Fruit fly (Drosophila melanogaster) whole organism, adult: ENCODE results near the gene CG11839.

Experiments
- CG11617 ChIP-seq: fragments of 200-800 bp; sonication (Bioruptor generic); optimal IDR thresholded peaks from 2 replicates; lab custom pipeline; 2017; ENCODE audit warnings: mild to moderate bottlenecking, missing biosample characterization, missing genetic modification reagents, missing genetic modification characterization
- CG12768 ChIP-seq: fragments of 200-800 bp; sonication (Bioruptor generic); optimal IDR thresholded peaks from 2 replicates; lab custom pipeline; 2017; ENCODE audit warnings: missing biosample characterization, missing genetic modification characterization, mild to moderate bottlenecking, moderate library complexity, missing genetic modification reagents
- CG14711 ChIP-seq: fragments of 200-800 bp; sonication (Bioruptor generic); optimal IDR thresholded peaks from 2 replicates; lab custom pipeline; 2018; ENCODE audit warnings: missing biosample characterization, mild to moderate bottlenecking, missing genetic modification characterization, moderate library complexity
- CG1620 ChIP-seq: fragments of 200-800 bp; sonication (Bioruptor generic); optimal IDR thresholded peaks from 2 replicates; lab custom pipeline; 2016; ENCODE audit warnings: missing biosample characterization, missing genetic modification characterization
- CG33017 ChIP-seq: fragments of 200-800 bp; sonication (Bioruptor generic); optimal IDR thresholded peaks from 2 replicates; lab custom pipeline; 2018; ENCODE audit warnings: missing biosample characterization, mild to moderate bottlenecking, missing genetic modification characterization, moderate library complexity
- CG5204 ChIP-seq: fragments of 200-800 bp; sonication (Bioruptor generic); optimal IDR thresholded peaks from 2 replicates; lab custom pipeline; 2016; ENCODE audit warnings: missing biosample characterization, missing genetic modification characterization
- CG7045 ChIP-seq: fragments of 200-800 bp; sonication (Bioruptor generic); optimal IDR thresholded peaks from 2 replicates; lab custom pipeline; 2017; ENCODE audit warnings: missing biosample characterization, mild to moderate bottlenecking, missing genetic modification characterization
- CG7101 ChIP-seq: fragments of 200-800 bp; sonication (Bioruptor generic); optimal IDR thresholded peaks from 2 replicates; lab custom pipeline; 2018; ENCODE audit warnings: missing biosample characterization, mild to moderate bottlenecking, missing genetic modification characterization, moderate library complexity
- Clk ChIP-seq: fragments of 200-800 bp; sonication (Bioruptor generic); optimal IDR thresholded peaks from 2 replicates; lab custom pipeline; 2017; ENCODE audit warnings: missing biosample characterization, missing genetic modification characterization
- Crg-1 ChIP-seq: fragments of 200-800 bp; sonication (Bioruptor generic); optimal IDR thresholded peaks from 2 replicates; lab custom pipeline; 2016; ENCODE audit warnings: missing biosample characterization, missing genetic modification characterization
- Hr96 ChIP-seq: fragments of 200-800 bp; sonication (Bioruptor generic); optimal IDR thresholded peaks from 2 replicates; lab custom pipeline; 2016; ENCODE audit warnings: missing biosample characterization, missing genetic modification characterization
- Mnt ChIP-seq: fragments of 200-800 bp; sonication (Bioruptor generic); optimal IDR thresholded peaks from 2 replicates; lab custom pipeline; 2016; ENCODE audit warnings: missing biosample characterization, mild to moderate bottlenecking, missing genetic modification characterization
- bab1 ChIP-seq: fragments of 200-800 bp; sonication (Bioruptor generic); optimal IDR thresholded peaks from 3 replicates; lab custom pipeline; 2019; ENCODE audit warnings: missing biosample characterization, mild to moderate bottlenecking, missing genetic modification characterization, moderate library complexity
- cic ChIP-seq: fragments of 200-800 bp; sonication (Bioruptor generic); optimal IDR thresholded peaks from 2 replicates; lab custom pipeline; 2017; ENCODE audit warnings: missing biosample characterization, mild to moderate bottlenecking, missing genetic modification characterization, moderate library complexity
- cnc ChIP-seq, 2 experiments: fragments of >200 bp; optimal IDR thresholded peaks; 2 replicates each; lab custom pipeline; 2017
- kay ChIP-seq: fragments of 200-800 bp; sonication (Bioruptor generic); peaks from one replicate; lab custom pipeline; 2016; ENCODE audit warnings: missing biosample characterization, missing genetic modification characterization, borderline replicate concordance
- ovo ChIP-seq: fragments of 200-800 bp; sonication (Bioruptor generic); optimal IDR thresholded peaks from 2 replicates; lab custom pipeline; 2016; ENCODE audit warnings: missing biosample characterization, missing genetic modification characterization
- pad ChIP-seq: fragments of 200-800 bp; sonication (Bioruptor generic); optimal IDR thresholded peaks from 3 replicates; lab custom pipeline; 2017; ENCODE audit warnings: missing biosample characterization, missing genetic modification characterization, mild to moderate bottlenecking, moderate library complexity, missing genetic modification reagents
- tj ChIP-seq: fragments of 200-800 bp; sonication (Bioruptor generic); optimal IDR thresholded peaks from 3 replicates; lab custom pipeline; 2017; ENCODE audit warnings: missing biosample characterization, mild to moderate bottlenecking, missing genetic modification characterization, moderate library complexity
- toe ChIP-seq: fragments of 200-800 bp; sonication (Bioruptor generic); optimal IDR thresholded peaks from 2 replicates; lab custom pipeline; 2016; ENCODE audit warnings: missing biosample characterization, missing genetic modification characterization

The CG11839 gene

DNA sequence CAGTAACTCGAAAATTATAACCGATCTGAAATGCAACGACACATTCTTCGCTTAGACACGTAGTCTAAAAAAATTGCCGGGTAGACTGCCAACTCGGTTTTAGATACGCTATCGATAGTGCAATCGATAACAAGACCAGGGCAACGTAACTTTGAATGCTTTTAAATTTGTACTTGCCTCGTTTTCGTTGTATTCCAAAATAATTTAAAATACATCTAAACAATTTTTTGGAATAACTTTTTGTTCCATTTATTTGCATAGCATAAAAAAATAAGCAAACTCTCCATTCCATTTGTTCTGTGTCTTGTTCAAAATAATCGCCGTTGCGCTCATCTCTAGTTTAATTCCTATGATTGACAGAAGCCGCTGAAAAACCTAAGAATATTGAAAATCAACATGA, at the start of gene CG11839, which contains the start of gene Stt3B:
CG11839 (plus strand) TSS at position 359 of the 400 bp plus-strand sequence.
Stt3B (minus strand) TSS at position 69 of the 400 bp plus-strand sequence.
- peak; percentile 88 for TF ChIP-seq toe (GFP tag; lab: Kevin White, UChicago)
- peak; percentile 69 for TF ChIP-seq CG14711
- peak; percentile 54 for TF ChIP-seq CG7045 (GFP tag; lab: Kevin White, UChicago)
- peak; percentile 51 for TF ChIP-seq Clk (GFP tag; lab: Kevin White, UChicago)
- peak; percentile 77 for TF ChIP-seq CG11617 (GFP tag; lab: Kevin White, UChicago)
- TF ChIP-seq CG1620 (GFP tag; lab: Kevin White, UChicago), result peak; percentile 88
- peak; percentile 56 for TF ChIP-seq tj
- peak; percentile 45 for TF ChIP-seq Crg-1
- TF ChIP-seq Hr96, result no peak
- peak; percentile 48 for TF ChIP-seq CG33017 (tag; lab: Kevin White, UChicago)
- TF ChIP-seq CG12768 (GFP tag; lab: Kevin White, UChicago), result peak; percentile 33
- no peak for TF ChIP-seq cic (GFP tag; lab: Kevin White, UChicago)
- no peak for TF ChIP-seq cnc (optimal IDR thresholded peaks at IDR 0.05; lab: Kevin White, UChicago)
- peak; percentile 46 for TF ChIP-seq pad (GFP tag; lab: Kevin White, UChicago)
- TF ChIP-seq kay (GFP tag; lab: Kevin White, UChicago), result no peak
- TF ChIP-seq Mnt (GFP tag; lab: Kevin White, UChicago), result peak; percentile 82
- TF ChIP-seq ovo (GFP tag; lab: Kevin White, UChicago), result peak; percentile 45
- TF ChIP-seq CG7101, result peak; percentile 76
- TF ChIP-seq bab1 (GFP tag; lab: Kevin White, UChicago), result peak; percentile 84
- TF ChIP-seq CG5204, result no peak

DNA sequence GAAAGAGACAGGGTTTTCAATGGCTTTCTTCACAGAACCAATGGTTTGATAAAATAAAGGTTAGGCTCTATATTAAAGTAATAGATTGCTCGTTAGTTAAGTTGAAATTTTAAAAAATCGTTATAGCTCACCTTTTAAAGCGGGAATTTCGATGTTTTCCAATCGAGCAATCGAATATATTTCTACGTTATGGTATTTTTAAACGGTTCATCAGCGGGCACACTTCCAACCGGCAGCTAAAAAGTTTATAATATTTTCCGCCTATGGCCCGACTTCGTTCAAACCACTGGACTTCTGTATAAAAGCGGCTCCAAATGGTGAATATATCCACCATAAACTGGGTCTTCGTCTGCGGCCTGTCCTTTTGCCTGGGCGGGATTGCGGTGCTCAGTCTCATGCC, 46.7 kb upstream of the CG11839 start, which contains the start of gene beta4GalT7:
beta4GalT7 (plus strand) TSS at position 201 of the 400 bp plus-strand sequence.
- TF ChIP-seq Crg-1 (no peak), CG12768 (GFP tag; lab: Kevin White, UChicago) (no peak), Hr96 (no peak), Clk (GFP tag; lab: Kevin White, UChicago) (no peak), CG33017 (tag; lab: Kevin White, UChicago) (no peak), CG14711 (no peak), CG7045 (GFP tag; lab: Kevin White, UChicago) (no peak), CG11617 (GFP tag; lab: Kevin White, UChicago) (no peak), CG7101 (no peak), ovo (GFP tag; lab: Kevin White, UChicago) (no peak), tj (no peak), toe (GFP tag; lab: Kevin White, UChicago) (no peak), CG1620 (GFP tag; lab: Kevin White, UChicago) (no peak), Mnt (GFP tag; lab: Kevin White, UChicago) (no peak), pad (GFP tag; lab: Kevin White, UChicago) (no peak), cnc (optimal IDR thresholded peaks at IDR 0.05; lab: Kevin White, UChicago) (no peak)

DNA sequence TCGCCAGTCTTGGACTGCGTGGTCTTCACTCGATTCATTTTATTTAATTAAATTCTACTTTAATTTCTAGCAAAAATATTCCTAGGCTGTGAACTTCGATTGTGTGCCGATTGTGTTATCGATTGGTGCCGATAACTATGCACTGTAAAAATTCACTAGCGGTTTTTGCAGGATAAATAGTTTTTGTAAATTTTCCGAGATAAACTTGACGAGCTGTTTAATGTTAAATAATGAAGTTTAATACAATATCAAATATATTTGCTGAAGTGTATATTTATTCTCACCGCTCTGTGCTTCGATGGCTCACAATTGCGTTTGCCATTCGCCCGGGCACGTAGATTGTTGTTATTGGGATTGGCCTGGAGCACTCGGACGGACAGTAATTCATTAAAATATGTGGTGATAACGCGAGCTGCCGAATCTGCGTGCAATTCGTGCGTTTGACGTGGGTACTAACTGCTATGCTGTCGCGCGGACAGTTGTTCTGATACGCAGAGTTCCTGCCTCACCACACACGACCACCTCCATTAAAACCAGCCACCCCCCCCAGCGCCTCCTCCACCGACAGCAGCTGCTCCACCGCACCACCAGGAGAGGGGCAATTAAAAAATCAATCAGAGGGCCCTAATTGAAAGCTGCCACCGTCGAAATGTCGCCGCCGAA, 44.7 kb upstream of the CG11839 start, which contains the start of the genes EMC6 and Hr96:
EMC6 (minus strand) TSS at position 123 of the 663 bp plus-strand sequence.
Hr96 (plus strand) TSS at position 341 of the 663 bp plus-strand sequence.
- TF ChIP-seq CG11617 (GFP tag; lab: Kevin White, UChicago) (peak; percentile 92), Hr96 (no peak), Crg-1 (peak; percentile 80), Clk (GFP tag; lab: Kevin White, UChicago) (peak; percentile 85), ovo (GFP tag; lab: Kevin White, UChicago) (peak; percentile 65), CG5204 (no peak), CG1620 (GFP tag; lab: Kevin White, UChicago) (peak; percentile 93), cnc (optimal IDR thresholded peaks at IDR 0.05; lab: Kevin White, UChicago) (no peak), CG7045 (GFP tag; lab: Kevin White, UChicago) (peak; percentile 89), toe (GFP tag; lab: Kevin White, UChicago) (no peak), CG33017 (tag; lab: Kevin White, UChicago) (peak; percentile 91), CG7101 (peak; percentile 92), CG14711 (peak; percentile 83), bab1 (GFP tag; lab: Kevin White, UChicago) (peak; percentile 94), pad (GFP tag; lab: Kevin White, UChicago) (peak; percentile 74), CG12768 (GFP tag; lab: Kevin White, UChicago) (peak; percentile 88), tj (peak; percentile 67), cic (GFP tag; lab: Kevin White, UChicago) (peak; percentile 67), kay (GFP tag; lab: Kevin White, UChicago) (no peak), Mnt (GFP tag; lab: Kevin White, UChicago) (peak; percentile 85)

DNA sequence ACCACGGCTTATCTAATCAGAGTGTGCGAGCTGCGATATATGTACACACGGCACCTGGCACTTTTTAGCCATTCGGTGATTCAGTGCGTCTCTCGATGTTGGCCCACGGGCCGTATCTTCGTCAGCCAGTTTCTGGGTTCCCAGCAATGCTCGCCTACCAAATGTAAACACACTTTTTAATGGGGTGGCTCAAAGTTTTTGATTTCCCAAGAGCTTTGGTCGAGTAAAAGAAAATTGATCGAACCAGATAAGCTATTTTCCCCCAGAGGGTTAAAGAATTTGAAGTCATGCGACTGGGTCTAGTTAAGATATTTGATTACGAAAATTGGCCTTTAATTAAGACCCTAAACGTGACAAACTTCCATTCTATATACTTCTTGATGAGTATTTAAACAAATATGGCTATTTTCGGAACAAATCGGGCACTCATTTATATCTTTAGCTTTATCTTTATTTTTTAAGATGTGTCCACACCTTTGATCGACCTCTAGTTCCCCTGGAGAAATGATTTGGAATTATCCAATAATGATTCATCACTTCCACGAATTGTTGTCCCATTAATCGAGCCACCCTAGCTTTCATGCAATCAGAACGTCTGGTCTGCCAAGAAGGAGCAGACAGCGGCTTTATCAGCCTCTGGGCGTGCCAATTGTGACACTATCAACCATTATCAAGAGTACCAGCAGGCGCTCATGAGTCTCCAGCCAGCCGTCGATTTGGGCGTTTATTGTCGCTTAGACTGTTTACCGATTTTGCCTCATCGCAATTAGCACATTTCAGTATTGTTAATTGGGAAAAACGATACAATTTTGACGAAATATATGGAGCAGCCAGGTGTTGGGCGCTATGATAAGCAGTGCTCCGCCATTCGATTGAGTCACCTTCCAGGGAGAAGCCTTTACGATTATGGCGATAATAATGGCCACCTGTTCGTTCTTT, 42.2 kb upstream of the CG11839 start:
- TF ChIP-seq Crg-1, result no peak
- peak; percentile 34 for TF ChIP-seq Mnt (GFP tag; lab: Kevin White, UChicago)
- no peak for TF ChIP-seq CG5204
- peak; percentile 8 for TF ChIP-seq CG14711
- TF ChIP-seq bab1 (GFP tag; lab: Kevin White, UChicago), result no peak
- TF ChIP-seq CG7101, result peak; percentile 42
- peak; percentile 74 for TF ChIP-seq CG11617 (GFP tag; lab: Kevin White, UChicago)
- TF ChIP-seq ovo (GFP tag; lab: Kevin White, UChicago), result no peak
- TF ChIP-seq tj, result peak; percentile 10
- peak; percentile 40 for TF ChIP-seq CG12768 (GFP tag; lab: Kevin White, UChicago)
- TF ChIP-seq cnc (optimal IDR thresholded peaks at IDR 0.05; lab: Kevin White, UChicago), result no peak
- TF ChIP-seq Hr96, result no peak
- no peak for TF ChIP-seq Clk (GFP tag; lab: Kevin White, UChicago)
- TF ChIP-seq CG7045 (GFP tag; lab: Kevin White, UChicago), result peak; percentile 28
- no peak for TF ChIP-seq CG33017 (tag; lab: Kevin White, UChicago)
- peak; percentile 41 for TF ChIP-seq pad (GFP tag; lab: Kevin White, UChicago)
- peak; percentile 95 for TF ChIP-seq kay (GFP tag; lab: Kevin White, UChicago)
- TF ChIP-seq CG1620 (GFP tag; lab: Kevin White, UChicago), result no peak
- no peak for TF ChIP-seq toe (GFP tag; lab: Kevin White, UChicago)
- no peak for TF ChIP-seq cic (GFP tag; lab: Kevin White, UChicago)
